Fruit fly (Drosophila melanogaster) whole organism, embryonic: Measurements from ENCODE around the gene bbg.

ENCODE experiments used
- Asciz ChIP-seq: fragments of 200-800 bp; sonication (Bioruptor generic); optimal IDR thresholded peaks from 2 replicates; lab custom pipeline; 2017; ENCODE audit warnings: missing biosample characterization, mild to moderate bottlenecking, missing genetic modification characterization, missing genetic modification reagents
- Atf-2 ChIP-seq: fragments of 200-800 bp; sonication (Bioruptor generic); optimal IDR thresholded peaks from 2 replicates; lab custom pipeline; 2016; ENCODE audit warnings: missing biosample characterization, missing genetic modification characterization
- Awh ChIP-seq: fragments of 200-800 bp; sonication (Bioruptor generic); IDR thresholded peaks from 2 replicates; pipeline ENCODE4, ENCODE4 v1.3.6; 2022; ENCODE audit warnings: missing biosample characterization, missing genetic modification characterization
- Bgb ChIP-seq: fragments of 200-800 bp; sonication (Bioruptor generic); IDR thresholded peaks from 2 replicates; pipeline ENCODE4 v1.3.6; 2022; ENCODE audit warnings: missing biosample characterization, missing genetic modification characterization; ENCODE audit not compliant: partially characterized antibody
- C15 ChIP-seq: fragments of 200-800 bp; sonication (Bioruptor generic); IDR thresholded peaks from 3 replicates; pipeline ENCODE4 v1.3.6; 2022; ENCODE audit warnings: missing biosample characterization, missing genetic modification characterization
- CG11398 ChIP-seq: fragments of 200-800 bp; sonication (Bioruptor generic); optimal IDR thresholded peaks from 2 replicates; lab custom pipeline; 2016; ENCODE audit warnings: missing biosample characterization, missing genetic modification characterization
- CG11560 ChIP-seq: fragments of 200-800 bp; sonication (Bioruptor generic); IDR thresholded peaks from 3 replicates; pipeline ENCODE4 v1.3.6; 2022; ENCODE audit warnings: missing biosample characterization, missing genetic modification characterization
- CG1233 ChIP-seq: fragments of 200-800 bp; sonication (Bioruptor generic); optimal IDR thresholded peaks from 4 replicates; lab custom pipeline; 2018; ENCODE audit warnings: missing biosample characterization, mild to moderate bottlenecking, missing genetic modification characterization
- CG15696 ChIP-seq: fragments of 200-800 bp; sonication (Bioruptor generic); optimal IDR thresholded peaks from 2 replicates; lab custom pipeline; 2019; ENCODE audit warnings: missing biosample characterization, mild to moderate bottlenecking, missing genetic modification characterization, moderate library complexity
- CG1647 ChIP-seq: fragments of 200-800 bp; sonication (Bioruptor generic); optimal IDR thresholded peaks from 3 replicates; lab custom pipeline; 2016; ENCODE audit warnings: missing biosample characterization, missing genetic modification characterization
- CG2889 ChIP-seq: fragments of 200-800 bp; sonication (Bioruptor generic); IDR thresholded peaks from 3 replicates; pipeline ENCODE4 v1.3.6; 2022; ENCODE audit warnings: missing biosample characterization, missing genetic modification characterization
- CG31224 ChIP-seq: fragments of 200-800 bp; sonication (Bioruptor generic); IDR thresholded peaks from 2 replicates; pipeline ENCODE4 v1.3.6; 2022; ENCODE audit warnings: missing biosample characterization, missing genetic modification characterization
- CG3163 ChIP-seq: fragments of 200-800 bp; sonication (Bioruptor generic); optimal IDR thresholded peaks from 3 replicates; lab custom pipeline; 2016; ENCODE audit warnings: missing biosample characterization, missing genetic modification characterization
- CG3407 ChIP-seq: fragments of 200-800 bp; sonication (Bioruptor generic); optimal IDR thresholded peaks from 2 replicates; lab custom pipeline; 2018; ENCODE audit warnings: missing biosample characterization, mild to moderate bottlenecking, missing genetic modification characterization
- CG6175 ChIP-seq: fragments of 200-800 bp; sonication (Bioruptor generic); IDR thresholded peaks from 3 replicates; pipeline ENCODE4 v1.3.6; 2022; ENCODE audit warnings: missing biosample characterization, missing genetic modification characterization
- CG8924 ChIP-seq: fragments of 200-800 bp; optimal IDR thresholded peaks from 3 replicates; lab custom pipeline; 2019; ENCODE audit warnings: missing biosample characterization, mild to moderate bottlenecking, missing genetic modification characterization, moderate library complexity
- Dfd ChIP-seq, 2 experiments: fragments of >200 bp; optimal IDR thresholded peaks; 2 replicates each; lab custom pipeline; 2017; ENCODE audit warnings: missing biosample characterization in 2 of 2, missing genetic modification characterization in 2 of 2
- Dip3 ChIP-seq: fragments of 200-800 bp; sonication (Bioruptor generic); optimal IDR thresholded peaks from 3 replicates; lab custom pipeline; 2016; ENCODE audit warnings: missing biosample characterization, missing genetic modification characterization
- HLH3B ChIP-seq: fragments of 200-800 bp; sonication (Bioruptor generic); IDR thresholded peaks from 2 replicates; pipeline ENCODE4 v1.3.6; 2022; ENCODE audit warnings: missing biosample characterization, missing genetic modification characterization
- Hmx ChIP-seq: fragments of 200-800 bp; sonication (Bioruptor generic); optimal IDR thresholded peaks from 2 replicates; lab custom pipeline; 2016; ENCODE audit warnings: missing biosample characterization, missing genetic modification characterization
- MESR4 ChIP-seq: fragments of 200-800 bp; sonication (Bioruptor generic); optimal IDR thresholded peaks from 2 replicates; lab custom pipeline; 2018; ENCODE audit warnings: missing biosample characterization, mild to moderate bottlenecking, missing genetic modification characterization, moderate library complexity
- NC2α ChIP-seq: fragments of 200-800 bp; sonication (Bioruptor generic); optimal IDR thresholded peaks from 2 replicates; lab custom pipeline; 2016; ENCODE audit warnings: missing biosample characterization, missing genetic modification characterization
- NC2β ChIP-seq: fragments of 200-800 bp; sonication (Bioruptor generic); optimal IDR thresholded peaks from 2 replicates; lab custom pipeline; 2016; ENCODE audit warnings: missing biosample characterization, missing genetic modification characterization
- Neu2 ChIP-seq: fragments of 200-800 bp; sonication (Bioruptor generic); optimal IDR thresholded peaks from 3 replicates; lab custom pipeline; 2016; ENCODE audit warnings: missing biosample characterization, missing genetic modification characterization, borderline replicate concordance
- Side ChIP-seq: fragments of 200-800 bp; sonication (Bioruptor generic); optimal IDR thresholded peaks from 2 replicates; lab custom pipeline; 2016; ENCODE audit warnings: missing biosample characterization, missing genetic modification characterization
- Tbp ChIP-seq: fragments of >200 bp; optimal IDR thresholded peaks from 2 replicates; lab custom pipeline; 2018; ENCODE audit warnings: missing biosample characterization, missing genetic modification characterization
- YL-1 ChIP-seq: fragments of 200-800 bp; sonication (Bioruptor generic); optimal IDR thresholded peaks from 3 replicates; lab custom pipeline; 2017; ENCODE audit warnings: missing biosample characterization, mild to moderate bottlenecking, missing genetic modification characterization
- btn ChIP-seq: fragments of 200-800 bp; sonication (Bioruptor generic); optimal IDR thresholded peaks from 2 replicates; lab custom pipeline; 2016; ENCODE audit warnings: missing biosample characterization, missing genetic modification characterization
- cg ChIP-seq: fragments of 200-800 bp; sonication (Bioruptor generic); optimal IDR thresholded peaks from 3 replicates; lab custom pipeline; 2019; ENCODE audit warnings: missing biosample characterization, mild to moderate bottlenecking, missing genetic modification characterization, moderate library complexity
- chif ChIP-seq, 2 experiments: fragments of 200-800 bp; sonication (Bioruptor generic); optimal IDR thresholded peaks; 3 replicates each; lab custom pipeline; 2016; ENCODE audit warnings: missing biosample characterization in 2 of 2, missing genetic modification characterization in 2 of 2
- danr ChIP-seq: fragments of 200-800 bp; sonication (Bioruptor generic); IDR thresholded peaks from 2 replicates; pipeline ENCODE4 v1.3.6; 2022; ENCODE audit warnings: missing biosample characterization, missing genetic modification characterization
- dmrt11E ChIP-seq: fragments of 200-800 bp; sonication (Bioruptor generic); optimal IDR thresholded peaks from 3 replicates; lab custom pipeline; 2018; ENCODE audit warnings: missing biosample characterization, mild to moderate bottlenecking, missing genetic modification characterization, moderate library complexity
- dysf ChIP-seq: fragments of 200-800 bp; sonication (Bioruptor generic); IDR thresholded peaks from 3 replicates; pipeline ENCODE4 v1.3.6; 2022; ENCODE audit warnings: missing biosample characterization, missing genetic modification characterization
- emc ChIP-seq: fragments of 200-800 bp; sonication (Bioruptor generic); optimal IDR thresholded peaks from 2 replicates; lab custom pipeline; 2016; ENCODE audit warnings: missing biosample characterization, missing genetic modification characterization
- ewg ChIP-seq: fragments of 200-800 bp; sonication (Bioruptor generic); optimal IDR thresholded peaks from 3 replicates; lab custom pipeline; 2017; ENCODE audit warnings: mild to moderate bottlenecking, missing biosample characterization, missing genetic modification reagents, missing genetic modification characterization
- fru ChIP-seq: fragments of >200 bp; optimal IDR thresholded peaks from 2 replicates; lab custom pipeline; 2017
- gcm2 ChIP-seq: fragments of 200-800 bp; sonication (Bioruptor generic); optimal IDR thresholded peaks from 2 replicates; lab custom pipeline; 2016; ENCODE audit warnings: missing biosample characterization, missing genetic modification characterization
- gsb-n ChIP-seq: fragments of 200-800 bp; sonication (Bioruptor generic); optimal IDR thresholded peaks from 3 replicates; lab custom pipeline; 2018; ENCODE audit warnings: missing biosample characterization, mild to moderate bottlenecking, missing genetic modification characterization
- mld ChIP-seq: fragments of 200-800 bp; sonication (Bioruptor generic); IDR thresholded peaks from 3 replicates; pipeline ENCODE4 v1.3.6; 2022; ENCODE audit warnings: missing biosample characterization, missing genetic modification characterization; ENCODE audit not compliant: partially characterized antibody
- nau ChIP-seq: fragments of 200-800 bp; sonication (Bioruptor generic); optimal IDR thresholded peaks from 3 replicates; lab custom pipeline; 2017; ENCODE audit warnings: missing biosample characterization, mild to moderate bottlenecking, missing genetic modification characterization, missing genetic modification reagents
- nmo ChIP-seq: fragments of 200-800 bp; sonication (Bioruptor generic); optimal IDR thresholded peaks from 2 replicates; lab custom pipeline; 2018; ENCODE audit warnings: missing biosample characterization, mild to moderate bottlenecking, missing genetic modification characterization, moderate library complexity
- peb ChIP-seq: fragments of 200-800 bp; sonication (Bioruptor generic); IDR thresholded peaks from 2 replicates; pipeline ENCODE4 v1.3.6; 2022; ENCODE audit warnings: missing biosample characterization, missing genetic modification characterization
- pros ChIP-seq: fragments of 200-800 bp; sonication (Bioruptor generic); optimal IDR thresholded peaks from 3 replicates; lab custom pipeline; 2019; ENCODE audit warnings: missing biosample characterization, mild to moderate bottlenecking, missing genetic modification characterization, moderate library complexity
- sens ChIP-seq: fragments of 200-800 bp; sonication (Bioruptor generic); peaks from one replicate; lab custom pipeline; 2016; ENCODE audit warnings: missing biosample characterization, missing genetic modification characterization
- sima ChIP-seq: fragments of 200-800 bp; sonication (Bioruptor generic); optimal IDR thresholded peaks from 2 replicates; lab custom pipeline; 2016; ENCODE audit warnings: missing biosample characterization, missing genetic modification characterization
- slou ChIP-seq: fragments of 200-800 bp; sonication (Bioruptor generic); optimal IDR thresholded peaks from 3 replicates; lab custom pipeline; 2016; ENCODE audit warnings: missing biosample characterization, missing genetic modification characterization
- tgo ChIP-seq: fragments of 200-800 bp; sonication (Bioruptor generic); IDR thresholded peaks from 3 replicates; pipeline ENCODE4 v1.3.6; 2022; ENCODE audit warnings: missing biosample characterization, missing genetic modification characterization
- tup ChIP-seq: fragments of 200-800 bp; sonication (Bioruptor generic); optimal IDR thresholded peaks from 2 replicates; lab custom pipeline; 2016; ENCODE audit warnings: missing biosample characterization, mild to moderate bottlenecking, missing genetic modification characterization, moderate library complexity
- usp ChIP-seq: fragments of >200 bp; optimal IDR thresholded peaks from 2 replicates; lab custom pipeline; 2017; ENCODE audit warnings: missing biosample characterization, missing genetic modification characterization
- zf30C ChIP-seq: fragments of 200-800 bp; sonication (Bioruptor generic); optimal IDR thresholded peaks from 3 replicates; lab custom pipeline; 2018; ENCODE audit warnings: missing biosample characterization, mild to moderate bottlenecking, missing genetic modification characterization
- zfh2 ChIP-seq: fragments of 200-800 bp; sonication (Bioruptor generic); optimal IDR thresholded peaks from 2 replicates; lab custom pipeline; 2016; ENCODE audit warnings: missing biosample characterization, missing genetic modification characterization

The bbg gene

DNA sequence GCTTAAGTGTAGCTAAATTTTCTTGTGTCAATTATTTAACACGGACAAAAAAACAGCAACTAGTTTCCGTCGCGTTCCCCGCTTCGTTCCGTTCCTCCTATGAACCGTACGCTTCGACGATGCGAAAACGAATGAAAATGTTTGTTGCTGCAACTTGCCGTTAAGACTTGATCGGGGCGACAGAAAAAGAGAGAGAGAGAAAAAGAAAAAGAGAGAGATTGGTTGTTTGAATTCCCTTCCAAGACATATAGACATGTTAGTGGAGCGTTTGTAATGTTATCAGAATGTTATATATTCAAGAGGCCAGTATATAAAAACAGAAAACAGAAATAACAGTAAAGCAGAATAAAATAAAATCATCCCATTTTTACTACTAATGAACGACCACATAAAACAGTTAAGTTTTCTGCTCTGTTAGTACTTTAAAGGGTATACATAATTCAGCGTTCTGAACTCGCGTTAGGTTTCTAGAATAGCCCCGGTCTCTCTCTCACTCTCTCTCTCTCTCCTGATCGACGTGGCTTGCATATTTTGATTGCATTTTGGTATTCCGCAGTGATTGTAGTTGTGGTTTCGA is 14.9 kb upstream of the bbg start, which contains the start of gene Gbs-70E (continued):
- TF ChIP-seq tup (GFP tag; lab: Kevin White, UChicago) (peak; percentile 27), CG11560 (no peak; the same call in 1 of the 3 replicates), Neu2 (GFP tag; lab: Kevin White, UChicago) (peak; percentile 76), emc (GFP tag; lab: Kevin White, UChicago) (peak; percentile 77), zf30C (GFP tag; lab: Kevin White, UChicago) (no peak), sens (GFP tag; lab: Kevin White, UChicago) (peak; percentile 99), usp (no peak), CG3163 (GFP tag; lab: Kevin White, UChicago) (peak; percentile 84), Dfd (GFP tag; optimal IDR thresholded peaks at IDR 0.05; lab: Kevin White, UChicago) (no peak), MESR4 (GFP tag; lab: Kevin White, UChicago) (peak; percentile 13), CG1233 (peak; percentile 91), YL-1 (peak; percentile 77), Awh (GFP tag; lab: Robert Waterston, UW) (peak; percentile 89), Asciz (GFP tag; lab: Kevin White, UChicago) (peak; percentile 91), slou (GFP tag; lab: Kevin White, UChicago) (peak; percentile 80), nmo (GFP tag; lab: Kevin White, UChicago) (peak; percentile 93), Atf-2 (GFP tag; lab: Kevin White, UChicago) (peak; percentile 91), cg (GFP tag; lab: Kevin White, UChicago) (peak; percentile 23), danr (GFP tag; lab: Robert Waterston, UW) (peak; percentile 66; the same call in 1 of the 2 replicates), NC2β (GFP tag; lab: Kevin White, UChicago) (peak; percentile 90), CG2889 (GFP tag; lab: Robert Waterston, UW) (peak; percentile 79; the same call in 1 of the 3 replicates), zfh2 (GFP tag; lab: Kevin White, UChicago) (peak; percentile 80), fru (lab: Kevin White, UChicago) (no peak), pros (GFP tag; lab: Kevin White, UChicago) (peak; percentile 74), CG31224 (peak; percentile 82), dmrt11E (tag; lab: Kevin White, UChicago) (peak; percentile 92), Hmx (GFP tag; lab: Kevin White, UChicago) (peak; percentile 70), ewg (peak; percentile 79), NC2α (GFP tag; lab: Kevin White, UChicago) (peak; percentile 92), chif (GFP tag; optimal IDR thresholded peaks at IDR 0.05; lab: Kevin White, UChicago) (peak; percentile 89 to 93), sima (GFP tag; lab: Kevin White, UChicago) (peak; percentile 77), Side (GFP tag; lab: Kevin White, UChicago) (peak; percentile 94), gcm2 (GFP tag; lab: Kevin White, UChicago) (peak; percentile 88), dysf (GFP tag; lab: Robert Waterston, UW) (peak; percentile 92), Tbp (GFP tag; lab: Kevin White, UChicago) (no peak), CG8924 (tag; lab: Kevin White, UChicago) (peak; percentile 94), CG11398 (peak; percentile 88), CG3407 (GFP tag; lab: Kevin White, UChicago) (peak; percentile 81), Dip3 (GFP tag; lab: Kevin White, UChicago) (peak; percentile 79), HLH3B (peak; percentile 88), gsb-n (tag; lab: Kevin White, UChicago) (peak; percentile 94), tgo (GFP tag; lab: Robert Waterston, UW) (peak; percentile 94), CG15696 (tag; lab: Kevin White, UChicago) (peak; percentile 90), peb (GFP tag; lab: Robert Waterston, UW) (peak; percentile 86), Bgb (GFP tag; lab: Robert Waterston, UW) (peak; percentile 61; the same call in 1 of the 2 replicates), CG1647 (GFP tag; lab: Kevin White, UChicago) (peak; percentile 78), btn (GFP tag; lab: Kevin White, UChicago) (peak; percentile 79), CG6175 (GFP tag; lab: Robert Waterston, UW) (peak; percentile 70; the same call in 2 of the 3 replicates), mld (GFP tag; lab: Robert Waterston, UW) (no peak), nau (GFP tag; lab: Kevin White, UChicago) (peak; percentile 91), C15 (GFP tag; lab: Robert Waterston, UW) (peak; percentile 78; the same call in 1 of the 3 replicates)
